Worm (Caenorhabditis elegans): ENCODE measurements around the gene K08B12.1.

Gene K08B12.1

ce11 chrV:6227326-6228246, 31.6 kb upstream of the K08B12.1 start (continued):
- TF ChIP-seq ekl-4 (GFP tag; IDR thresholded peaks at IDR 0.05): peak; percentile 52; the same call in 1 of the 2 replicates
- peak; percentile 59; the same call in 1 of the 2 replicates for TF ChIP-seq dox-1 (GFP tag; IDR thresholded peaks at IDR 0.05)
- peak; percentile 97 for TF ChIP-seq hmg-1.2 (GFP tag; IDR thresholded peaks at IDR 0.05)
- TF ChIP-seq C06A6.2 (GFP tag; conservative IDR thresholded peaks at IDR 0.05): peak; percentile 83
- peak; percentile 88 for TF ChIP-seq somi-1 (GFP tag; optimal IDR thresholded peaks at IDR 0.05)
- TF ChIP-seq K11D2.4 (GFP tag; IDR thresholded peaks at IDR 0.05): peak; percentile 81; the same call in 1 of the 2 replicates
- peak; percentile 62; the same call in 1 of the 2 replicates for TF ChIP-seq Y53G8AR.9 (GFP tag; conservative IDR thresholded peaks at IDR 0.05)
- TF ChIP-seq F57C9.4 (tag; optimal IDR thresholded peaks at IDR 0.05): no peak
- TF ChIP-seq ZK185.1 (tag; optimal IDR thresholded peaks at IDR 0.05; ENCODE audit: poor library complexity, severe bottlenecking): peak; percentile 83
- peak; percentile 56 for TF ChIP-seq attf-5 (GFP tag; optimal IDR thresholded peaks at IDR 0.05)
- peak; percentile 50; the same call in 1 of the 2 replicates for TF ChIP-seq madf-3 (GFP tag; IDR thresholded peaks at IDR 0.05)
- TF ChIP-seq rpc-1 (optimal IDR thresholded peaks at IDR 0.05): no peak
- no peak for TF ChIP-seq rpc-1 (tag; optimal IDR thresholded peaks at IDR 0.05)
- peak; percentile 42 for TF ChIP-seq mxl-1 (tag; optimal IDR thresholded peaks at IDR 0.05)
- no peak for TF ChIP-seq zim-3 (tag; optimal IDR thresholded peaks at IDR 0.05)
- no peak for TF ChIP-seq sdz-38 (tag; optimal IDR thresholded peaks at IDR 0.05)
- peak; percentile 52 for TF ChIP-seq tbp1 (GFP tag; optimal IDR thresholded peaks at IDR 0.05)
- TF ChIP-seq B0019.2 (GFP tag; conservative IDR thresholded peaks at IDR 0.05): no peak
- TF ChIP-seq lin-35 (GFP tag; optimal IDR thresholded peaks at IDR 0.05): peak in 1 of 3 experiments; percentile 75
- no peak for TF ChIP-seq hlh-12 (tag; optimal IDR thresholded peaks at IDR 0.05)
- peak in 1 of 2 experiments; percentile 49 for TF ChIP-seq let-607 (tag; optimal IDR thresholded peaks at IDR 0.05)
- TF ChIP-seq ama-1 (optimal IDR thresholded peaks at IDR 0.05): peak; percentile 98
- peak in 1 of 2 experiments; percentile 15 for TF ChIP-seq ama-1 (GFP tag; optimal IDR thresholded peaks at IDR 0.05)
- TF ChIP-seq madf-6 (GFP tag; IDR thresholded peaks at IDR 0.05): peak; percentile 17; the same call in 1 of the 2 replicates
- TF ChIP-seq unc-62 (GFP tag; optimal IDR thresholded peaks at IDR 0.05): peak; percentile 78
- TF ChIP-seq nfya-1 (tag; optimal IDR thresholded peaks at IDR 0.05; ENCODE audit: borderline replicate concordance, insufficient read depth): no peak
- TF ChIP-seq madf-8 (GFP tag; conservative IDR thresholded peaks at IDR 0.05): no peak
- peak; percentile 32 for TF ChIP-seq ztf-18 (tag; optimal IDR thresholded peaks at IDR 0.05)
- peak; percentile 44 for TF ChIP-seq lin-54 (GFP tag; optimal IDR thresholded peaks at IDR 0.05)
- no peak for TF ChIP-seq F49E8.2 (tag; optimal IDR thresholded peaks at IDR 0.05; ENCODE audit: insufficient read depth)
- peak; percentile 46 for TF ChIP-seq pha-4 (tag; optimal IDR thresholded peaks at IDR 0.05)
- TF ChIP-seq cebp-1 (GFP tag; IDR thresholded peaks at IDR 0.05): 0 out of 2 replicates have a peak, but pooled peaks have one; percentile 33
- peak; percentile 91 for TF ChIP-seq cebp-1 (tag; optimal IDR thresholded peaks at IDR 0.05)
- no peak for TF ChIP-seq snpc-4 (GFP tag; optimal IDR thresholded peaks at IDR 0.05)
- peak; percentile 58 to 69 (median 62) for TF ChIP-seq snpc-4 (tag; optimal IDR thresholded peaks at IDR 0.05)
- TF ChIP-seq egl-44 (GFP tag; IDR thresholded peaks at IDR 0.05): peak; percentile 88
- TF ChIP-seq Y79H2A.3 (GFP tag; conservative IDR thresholded peaks at IDR 0.05): no peak
- TF ChIP-seq K12H6.12 (tag; optimal IDR thresholded peaks at IDR 0.05): peak; percentile 99
- no peak for TF ChIP-seq ceh-79 (tag; optimal IDR thresholded peaks at IDR 0.05)
- no peak for TF ChIP-seq ceh-91 (GFP tag; IDR thresholded peaks at IDR 0.05)
- TF ChIP-seq die-1 (tag; optimal IDR thresholded peaks at IDR 0.05): peak; percentile 59
- 0 out of 2 replicates have a peak, but pooled peaks have one; percentile 38 for TF ChIP-seq bed-2 (GFP tag; IDR thresholded peaks at IDR 0.05)
- TF ChIP-seq F22D6.2 (tag; optimal IDR thresholded peaks at IDR 0.05): peak; percentile 67
- 0 out of 2 replicates have a peak, but pooled peaks have one; percentile 11 for TF ChIP-seq D2030.7 (GFP tag; IDR thresholded peaks at IDR 0.05)
- TF ChIP-seq zfh-2 (GFP tag; conservative IDR thresholded peaks at IDR 0.05): peak; percentile 99
- TF ChIP-seq attf-6 (GFP tag; IDR thresholded peaks at IDR 0.05): no peak
- peak; percentile 88 for TF ChIP-seq atf-7 (tag; optimal IDR thresholded peaks at IDR 0.05)
